Fruit fly (Drosophila melanogaster) whole organism, adult: ENCODE results near the gene CG14331.

Source experiments
- CG11617 ChIP-seq: fragments of 200-800 bp; sonication (Bioruptor generic); optimal IDR thresholded peaks from 2 replicates; lab custom pipeline; 2017; ENCODE audit warnings: mild to moderate bottlenecking, missing biosample characterization, missing genetic modification reagents, missing genetic modification characterization
- CG33017 ChIP-seq: fragments of 200-800 bp; sonication (Bioruptor generic); optimal IDR thresholded peaks from 2 replicates; lab custom pipeline; 2018; ENCODE audit warnings: missing biosample characterization, mild to moderate bottlenecking, missing genetic modification characterization, moderate library complexity
- CG5204 ChIP-seq: fragments of 200-800 bp; sonication (Bioruptor generic); optimal IDR thresholded peaks from 2 replicates; lab custom pipeline; 2016; ENCODE audit warnings: missing biosample characterization, missing genetic modification characterization
- Clk ChIP-seq: fragments of 200-800 bp; sonication (Bioruptor generic); optimal IDR thresholded peaks from 2 replicates; lab custom pipeline; 2017; ENCODE audit warnings: missing biosample characterization, missing genetic modification characterization
- Crg-1 ChIP-seq: fragments of 200-800 bp; sonication (Bioruptor generic); optimal IDR thresholded peaks from 2 replicates; lab custom pipeline; 2016; ENCODE audit warnings: missing biosample characterization, missing genetic modification characterization
- Mnt ChIP-seq: fragments of 200-800 bp; sonication (Bioruptor generic); optimal IDR thresholded peaks from 2 replicates; lab custom pipeline; 2016; ENCODE audit warnings: missing biosample characterization, mild to moderate bottlenecking, missing genetic modification characterization
- bab1 ChIP-seq: fragments of 200-800 bp; sonication (Bioruptor generic); optimal IDR thresholded peaks from 3 replicates; lab custom pipeline; 2019; ENCODE audit warnings: missing biosample characterization, mild to moderate bottlenecking, missing genetic modification characterization, moderate library complexity
- cnc ChIP-seq, 2 experiments: fragments of >200 bp; optimal IDR thresholded peaks; 2 replicates each; lab custom pipeline; 2017
- kay ChIP-seq: fragments of 200-800 bp; sonication (Bioruptor generic); peaks from one replicate; lab custom pipeline; 2016; ENCODE audit warnings: missing biosample characterization, missing genetic modification characterization, borderline replicate concordance
- ovo ChIP-seq: fragments of 200-800 bp; sonication (Bioruptor generic); optimal IDR thresholded peaks from 2 replicates; lab custom pipeline; 2016; ENCODE audit warnings: missing biosample characterization, missing genetic modification characterization
- pad ChIP-seq: fragments of 200-800 bp; sonication (Bioruptor generic); optimal IDR thresholded peaks from 3 replicates; lab custom pipeline; 2017; ENCODE audit warnings: missing biosample characterization, missing genetic modification characterization, mild to moderate bottlenecking, moderate library complexity, missing genetic modification reagents
- tj ChIP-seq: fragments of 200-800 bp; sonication (Bioruptor generic); optimal IDR thresholded peaks from 3 replicates; lab custom pipeline; 2017; ENCODE audit warnings: missing biosample characterization, mild to moderate bottlenecking, missing genetic modification characterization, moderate library complexity
- toe ChIP-seq: fragments of 200-800 bp; sonication (Bioruptor generic); optimal IDR thresholded peaks from 2 replicates; lab custom pipeline; 2016; ENCODE audit warnings: missing biosample characterization, missing genetic modification characterization

DNA sequence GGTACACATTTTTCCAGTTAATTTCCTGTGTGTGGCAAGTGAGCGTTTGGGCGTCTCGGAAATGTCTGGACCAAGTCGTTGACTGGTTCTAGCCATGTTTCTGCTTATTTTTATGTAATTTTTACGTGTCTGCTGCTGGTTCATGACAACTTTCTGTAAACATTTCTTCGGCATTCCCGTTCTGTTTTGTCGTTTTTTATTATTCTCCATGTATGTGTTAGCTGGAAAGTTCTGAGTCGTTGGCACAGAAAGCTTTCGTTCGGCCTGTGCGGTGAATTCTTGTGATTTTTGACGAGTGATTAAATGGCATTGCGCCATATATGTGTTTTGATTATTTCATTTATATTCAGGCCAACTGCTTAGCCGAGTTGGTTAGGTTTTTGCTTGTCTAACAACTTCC lies 14.3 kb downstream of the CG14331 start:
- TF ChIP-seq pad (GFP tag; lab: Kevin White, UChicago) (no peak), CG33017 (tag; lab: Kevin White, UChicago) (no peak), bab1 (GFP tag; lab: Kevin White, UChicago) (no peak), Clk (GFP tag; lab: Kevin White, UChicago) (no peak), kay (no peak), Crg-1 (GFP tag; lab: Kevin White, UChicago) (no peak), tj (GFP tag; lab: Kevin White, UChicago) (no peak), CG11617 (no peak), ovo (GFP tag; lab: Kevin White, UChicago) (no peak), CG5204 (GFP tag; lab: Kevin White, UChicago) (no peak), Mnt (GFP tag; lab: Kevin White, UChicago) (no peak), toe (GFP tag; lab: Kevin White, UChicago) (no peak), cnc (optimal IDR thresholded peaks at IDR 0.05; lab: Kevin White, UChicago) (no peak)
